Fruit fly (Drosophila melanogaster): ENCODE results near the gene CG4511.

CG4511 gene

DNA sequence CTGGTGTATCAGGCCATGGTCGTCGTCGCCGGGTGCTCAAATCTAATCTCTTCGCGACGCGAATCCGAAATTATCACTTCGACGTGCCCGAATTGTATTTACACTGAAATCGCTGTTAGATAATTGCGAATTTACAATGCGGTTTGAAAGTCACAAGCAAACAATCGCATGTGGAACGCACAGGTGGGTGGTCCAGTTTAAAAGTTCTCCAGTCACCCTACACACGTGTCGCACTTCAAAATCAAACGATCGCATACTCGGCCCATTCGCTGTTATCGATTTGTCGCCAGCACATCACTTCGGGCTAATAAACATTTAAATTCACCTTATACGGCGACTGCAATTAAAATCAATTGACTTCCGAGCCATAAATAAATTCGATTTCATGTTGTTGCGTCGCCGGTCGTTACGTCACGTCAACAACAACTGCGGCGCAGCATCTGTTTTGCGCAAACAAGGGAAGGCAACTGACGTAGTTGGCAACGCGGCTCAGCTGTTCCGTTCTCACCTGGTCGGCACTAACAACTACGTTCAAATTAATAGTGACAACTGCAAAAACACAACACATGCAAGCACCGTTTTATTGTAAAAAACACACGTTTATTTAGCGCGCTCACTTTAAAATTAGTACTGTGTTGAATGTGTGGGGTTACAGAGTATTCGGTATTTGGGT, 8.6 kb downstream of the CG4511 start, which contains the start of gene CG6574:
CG6574 (minus strand) TSS at position 216 of the 673 bp plus-strand sequence.
- TF ChIP-seq CG17801 (GFP tag; optimal IDR thresholded peaks at IDR 0.05; ENCODE audit: partially characterized antibody): peak; percentile 25

dm6 chr3R:10863446-10863819, 9.1 kb downstream of the CG4511 start:
- no peak for TF ChIP-seq CG17801 (GFP tag; optimal IDR thresholded peaks at IDR 0.05; ENCODE audit: partially characterized antibody)

DNA sequence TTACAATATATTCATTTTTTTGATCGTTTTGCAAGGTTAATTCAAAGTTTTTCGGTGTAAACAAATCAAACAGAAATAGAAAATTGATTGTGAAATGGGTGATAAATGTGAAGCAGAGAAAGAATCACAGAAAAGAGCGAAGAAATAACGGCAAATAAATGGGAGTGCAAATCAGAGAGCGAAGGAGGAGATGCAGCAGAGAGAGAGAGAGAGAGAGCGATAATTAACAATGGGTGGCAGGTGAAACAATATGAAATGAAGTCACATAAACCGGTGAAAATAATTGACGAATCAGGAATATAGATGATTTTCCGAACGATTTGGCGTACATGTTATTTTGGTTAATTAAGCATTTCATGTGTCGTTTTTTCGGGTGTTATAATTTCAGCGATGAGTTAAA, 9.7 kb downstream of the CG4511 start:
- peak; percentile 4 for TF ChIP-seq CG17801 (GFP tag; optimal IDR thresholded peaks at IDR 0.05; ENCODE audit: partially characterized antibody)

DNA sequence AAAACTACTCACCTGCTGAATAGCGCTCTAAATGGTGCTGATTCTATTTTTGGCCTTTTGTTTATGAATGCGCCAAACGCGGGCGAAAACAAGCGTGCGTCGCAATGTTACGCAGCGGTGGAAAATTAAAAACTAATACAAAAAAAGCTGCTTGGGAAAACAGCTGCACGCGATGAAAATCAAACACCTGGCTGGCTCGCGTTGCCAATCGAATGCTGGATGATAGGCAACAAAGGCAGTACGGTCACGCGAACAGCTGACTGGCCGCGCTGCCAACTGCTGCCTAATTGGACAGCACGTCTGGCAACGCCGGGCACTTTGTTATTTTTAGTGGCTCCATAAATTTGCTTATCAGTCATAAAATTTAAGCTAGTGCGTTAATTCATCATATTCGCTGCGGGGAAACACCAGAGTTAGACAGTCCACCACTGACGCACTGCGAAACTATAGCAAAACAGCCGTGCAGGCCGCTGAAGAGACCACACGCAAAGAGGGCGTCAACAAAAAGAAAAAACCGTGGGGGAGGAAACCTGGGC, 14.2 kb downstream of the CG4511 start, which contains the start of the genes SelR and Tsp86D:
SelR (minus strand) TSS at position 216 of the 536 bp plus-strand sequence.
Tsp86D (plus strand) TSS at position 282 of the 536 bp plus-strand sequence.
- peak; percentile 79 for TF ChIP-seq CG17801 (GFP tag; optimal IDR thresholded peaks at IDR 0.05; ENCODE audit: partially characterized antibody)

dm6 chr3R:10870561-10870960, 16.3 kb downstream of the CG4511 start:
- no peak for TF ChIP-seq CG17801 (GFP tag; optimal IDR thresholded peaks at IDR 0.05; ENCODE audit: partially characterized antibody)

- TF ChIP-seq CG17801 (GFP tag; optimal IDR thresholded peaks at IDR 0.05; ENCODE audit: partially characterized antibody): peak; percentile 48
Measured at dm6 chr3R:10872148-10872783, 18.0 kb downstream of the CG4511 start, which contains the start of gene Fdh. TSS of gene Fdh (minus strand) at chr3R:10872381.

DNA sequence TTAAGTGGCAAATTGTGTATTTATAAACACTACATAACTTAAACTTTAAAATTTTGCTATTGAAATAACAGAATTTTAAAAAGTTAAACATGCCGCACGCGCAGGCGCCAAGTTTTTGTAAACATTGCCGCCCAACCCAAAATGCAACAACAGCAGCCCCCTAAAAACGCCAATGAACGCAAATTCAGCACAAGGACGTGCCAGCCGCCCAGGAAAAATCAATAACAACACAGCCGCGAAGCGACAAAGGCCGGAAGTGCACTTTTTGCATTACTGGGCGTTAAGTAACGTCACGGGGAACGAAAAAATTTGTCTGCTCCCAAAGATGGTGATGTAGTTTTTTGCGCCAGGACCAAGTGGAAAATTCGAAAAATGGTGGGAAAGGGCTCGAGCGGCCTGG, 18.5 kb downstream of the CG4511 start, which contains the start of gene CG4596:
CG4596 (plus strand) TSS at position 219 of the 400 bp plus-strand sequence.
- no peak for TF ChIP-seq CG17801 (GFP tag; optimal IDR thresholded peaks at IDR 0.05; ENCODE audit: partially characterized antibody)

DNA sequence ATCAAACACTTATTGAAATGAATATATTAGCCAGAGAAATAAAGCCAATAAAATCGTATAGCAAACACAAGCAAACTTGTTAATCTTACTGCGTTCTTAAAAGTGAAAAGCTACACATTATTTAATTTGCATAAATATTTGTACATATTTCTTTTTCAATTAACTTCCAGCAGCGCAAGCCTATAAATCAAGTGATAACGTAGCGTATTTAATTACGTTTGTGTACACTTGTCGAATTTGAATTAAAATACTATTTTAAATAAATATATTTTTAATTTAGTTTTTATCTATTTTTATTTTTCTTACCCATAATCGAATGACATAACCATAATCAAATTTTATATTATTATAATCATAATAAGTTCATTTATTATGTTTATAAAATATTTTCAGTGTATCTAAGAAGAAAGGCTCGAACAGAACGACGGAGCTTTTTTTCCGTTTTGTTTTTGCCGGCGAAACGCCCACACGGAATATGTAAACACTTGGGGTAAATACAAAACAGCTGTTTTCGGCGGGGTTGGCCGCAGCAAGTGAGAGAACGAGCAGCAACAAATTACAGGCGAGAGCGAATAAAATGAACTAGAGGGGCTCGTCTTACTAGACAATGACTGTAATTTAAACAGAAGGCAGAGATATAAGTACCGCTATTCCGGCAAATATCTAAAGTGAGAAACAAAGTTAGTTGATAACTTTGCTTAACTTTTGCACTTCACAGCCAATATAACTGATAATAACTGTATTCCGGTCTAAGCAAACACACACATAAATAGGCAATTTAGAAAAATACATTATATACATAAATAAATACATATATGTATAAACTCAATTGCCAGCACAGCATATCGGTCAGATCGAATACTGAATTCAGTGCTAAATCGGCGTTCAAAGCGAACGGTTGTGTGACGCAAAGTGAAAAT, 21.5 kb downstream of the CG4511 start, which contains the start of gene Sodh2:
Sodh2 (plus strand) TSS at position 870 of the 920 bp plus-strand sequence.
- TF ChIP-seq CG17801 (GFP tag; optimal IDR thresholded peaks at IDR 0.05; ENCODE audit: partially characterized antibody): peak; percentile 84

- no peak for TF ChIP-seq CG17801 (GFP tag; optimal IDR thresholded peaks at IDR 0.05; ENCODE audit: partially characterized antibody)
Measured at dm6 chr3R:10877808-10878207, 23.5 kb downstream of the CG4511 start.

DNA sequence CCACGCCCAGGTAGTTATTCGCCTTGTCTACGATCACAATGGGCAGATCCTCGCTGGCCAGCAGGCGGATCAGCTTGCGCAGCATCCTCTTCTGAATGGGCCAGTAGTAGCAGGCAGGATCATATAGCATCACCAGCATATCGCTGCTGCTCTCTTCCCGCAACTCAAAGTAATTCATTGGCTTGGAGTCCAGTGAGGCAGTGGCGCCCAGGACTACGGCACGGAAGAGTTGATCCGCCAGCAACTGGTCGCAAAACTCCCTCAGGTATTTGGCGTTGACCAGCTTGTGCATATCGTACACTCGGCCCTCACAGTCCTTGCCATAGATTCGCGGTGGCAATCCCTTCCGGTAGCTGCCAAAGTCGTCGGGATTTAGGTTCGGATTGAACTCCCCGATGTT, 24.3 kb downstream of the CG4511 start:
- TF ChIP-seq CG17801 (GFP tag; optimal IDR thresholded peaks at IDR 0.05; ENCODE audit: partially characterized antibody): no peak

- no peak for TF ChIP-seq CG17801 (GFP tag; optimal IDR thresholded peaks at IDR 0.05; ENCODE audit: partially characterized antibody)
Measured at dm6 chr3R:10879219-10879618, 24.9 kb downstream of the CG4511 start, which contains the start of gene CG14695. TSS of gene CG14695 (minus strand) at chr3R:10879319.

- no peak for TF ChIP-seq CG17801 (GFP tag; optimal IDR thresholded peaks at IDR 0.05; ENCODE audit: partially characterized antibody)
Measured at dm6 chr3R:10881824-10882559, 27.7 kb downstream of the CG4511 start, which contains the start of gene Tpc1. TSS of gene Tpc1 (minus strand) at chr3R:10882188.

DNA sequence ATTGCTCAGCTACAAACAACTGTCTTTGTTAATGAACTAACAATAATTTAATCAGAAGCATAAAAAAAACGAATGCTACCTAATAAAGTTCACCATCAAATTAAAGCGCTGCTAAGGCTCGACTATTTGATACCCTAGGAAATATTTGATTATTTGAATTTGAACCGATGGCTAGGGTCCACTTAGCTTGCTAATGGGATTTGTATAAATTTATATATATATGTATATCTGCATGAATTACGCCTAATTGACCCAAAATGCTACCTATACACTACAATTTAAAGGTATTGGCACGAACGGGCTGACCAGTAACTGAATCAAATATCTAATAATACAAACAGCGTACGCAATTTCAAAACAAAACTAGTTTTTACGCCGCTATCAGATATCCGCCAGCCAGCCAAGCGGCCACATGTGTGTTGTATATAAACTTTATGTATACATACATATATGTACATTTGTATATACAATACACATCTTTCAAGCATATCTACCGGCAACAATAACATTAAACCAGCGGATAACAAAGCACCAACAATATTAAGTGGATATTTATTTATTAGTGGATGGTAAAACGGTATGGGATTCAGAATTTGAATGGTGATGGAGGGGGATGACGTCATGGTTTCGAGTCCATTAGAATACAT, 29.9 kb downstream of the CG4511 start:
- TF ChIP-seq CG17801 (GFP tag; optimal IDR thresholded peaks at IDR 0.05; ENCODE audit: partially characterized antibody): no peak
